Worm (Caenorhabditis elegans) whole organism, midembryonic: ENCODE data around the gene vab-7.

Experiments
- T22C8.4 ChIP-seq: fragments of 200-800 bp; sonication (Bioruptor generic); IDR thresholded peaks from 2 replicates; pipeline ENCODE4 v1.3.6; 2022; ENCODE audit warnings: missing genetic modification characterization, missing compliant biosample characterization
- cog-1 ChIP-seq: sonication (generic microtip); optimal IDR thresholded peaks from 2 replicates; lab custom pipeline; 2016; ENCODE audit warnings: missing genetic modification characterization, missing compliant biosample characterization
- flt-1 ChIP-seq: fragments of 200-800 bp; sonication (Bioruptor generic); IDR thresholded peaks from 2 replicates; pipeline ENCODE4 v1.3.6; 2022; ENCODE audit warnings: missing genetic modification characterization, missing compliant biosample characterization
- klf-2 ChIP-seq: fragments of 200-800 bp; sonication (Bioruptor generic); conservative IDR thresholded peaks from 2 replicates; pipeline ENCODE4 v1.3.6; 2022; ENCODE audit warnings: missing genetic modification reagents, missing genetic modification characterization, missing compliant biosample characterization
- med-1 ChIP-seq: sonication (generic microtip); optimal IDR thresholded peaks from 2 replicates; lab custom pipeline; 2017; ENCODE audit warnings: missing genetic modification characterization, mild to moderate bottlenecking, missing compliant biosample characterization, antibody characterized with exemption, missing genetic modification reagents; ENCODE audit not compliant: insufficient read depth
- ref-1 ChIP-seq: fragments of 200-800 bp; sonication (Bioruptor generic); conservative IDR thresholded peaks from 2 replicates; pipeline ENCODE4 v1.3.6; 2022; ENCODE audit warnings: missing genetic modification reagents, missing genetic modification characterization, missing compliant biosample characterization
- tab-1 ChIP-seq: fragments of 200-800 bp; sonication (Bioruptor generic); IDR thresholded peaks from 2 replicates; pipeline ENCODE4 v1.3.6; 2022; ENCODE audit warnings: missing genetic modification characterization, missing compliant biosample characterization
- ztf-23 ChIP-seq: fragments of 200-800 bp; sonication (Bioruptor generic); IDR thresholded peaks from 2 replicates; pipeline ENCODE4 v1.3.6; 2022; ENCODE audit warnings: missing genetic modification reagents, missing genetic modification characterization, missing compliant biosample characterization
- ztf-29 ChIP-seq: fragments of 200-800 bp; sonication (Bioruptor generic); IDR thresholded peaks from 2 replicates; pipeline ENCODE4 v1.3.6; 2022; ENCODE audit warnings: missing genetic modification reagents, missing genetic modification characterization, missing compliant biosample characterization

Gene vab-7

ce11 chrIII:10951713-10952112 is 31.6 kb downstream of the vab-7 start:
- TF ChIP-seq med-1 (GFP tag; lab: Kevin White, UChicago), result no peak
- no peak for TF ChIP-seq cog-1 (tag; lab: Kevin White, UChicago)
- TF ChIP-seq tab-1, result no peak

DNA sequence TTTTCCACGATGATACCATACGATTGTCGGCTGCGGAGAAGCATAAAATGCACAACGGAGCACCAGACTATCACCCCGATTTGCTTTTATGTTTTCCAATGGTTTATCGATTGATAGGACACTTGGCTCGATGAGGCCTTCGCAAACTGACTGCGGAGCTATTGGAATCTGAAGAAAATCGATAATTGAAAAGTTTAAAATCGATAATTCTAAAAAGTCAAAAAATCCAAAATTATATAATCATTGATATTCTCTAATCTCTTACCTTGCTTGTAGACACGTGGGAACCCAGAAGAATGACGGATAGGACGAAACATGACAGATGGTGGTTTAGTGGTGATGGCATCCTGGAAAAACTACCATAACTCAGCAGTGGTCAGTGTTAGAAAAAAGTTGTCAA is 33.0 kb downstream of the vab-7 start, which contains the start of gene zig-5:
Gene zig-5, minus strand, starts transcription at position 349 of the 400 bp plus-strand sequence.
- TF ChIP-seq med-1 (GFP tag; lab: Kevin White, UChicago) (no peak), cog-1 (tag; lab: Kevin White, UChicago) (no peak), ref-1 (no peak), ztf-29 (GFP tag; lab: Robert Waterston, UW) (no peak), klf-2 (no peak), ztf-23 (no peak), tab-1 (no peak), flt-1 (GFP tag; lab: Robert Waterston, UW) (no peak), T22C8.4 (GFP tag; lab: Robert Waterston, UW) (no peak; the same call in 1 of the 2 replicates)

ce11 chrIII:10957236-10957635 is 37.1 kb downstream of the vab-7 start:
- no peak for TF ChIP-seq ztf-23
- TF ChIP-seq ref-1, result no peak
- TF ChIP-seq klf-2, result no peak
- no peak for TF ChIP-seq tab-1
- no peak for TF ChIP-seq T22C8.4 (GFP tag; lab: Robert Waterston, UW)
- no peak for TF ChIP-seq ztf-29 (GFP tag; lab: Robert Waterston, UW)
- no peak for TF ChIP-seq flt-1 (GFP tag; lab: Robert Waterston, UW)
- TF ChIP-seq med-1 (GFP tag; lab: Kevin White, UChicago), result no peak
- no peak for TF ChIP-seq cog-1 (tag; lab: Kevin White, UChicago)

DNA sequence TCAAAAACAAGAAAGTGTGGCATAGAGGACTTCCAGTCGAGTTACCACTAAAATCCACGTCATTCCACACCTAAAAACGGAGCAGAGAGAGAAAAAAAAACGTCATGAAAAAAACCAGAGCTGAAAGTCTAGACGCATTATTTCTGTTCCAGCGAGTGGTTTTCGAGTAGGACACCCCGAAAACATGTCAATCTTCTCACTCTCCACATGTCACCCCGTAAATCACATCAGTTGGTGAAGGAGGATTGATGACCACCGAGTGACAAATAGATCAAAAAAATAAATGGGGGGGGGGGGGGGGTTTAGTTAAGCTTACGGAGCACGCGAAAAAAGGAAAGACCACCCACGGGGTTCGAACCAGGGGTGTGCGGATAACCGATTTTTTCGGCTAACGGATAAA is 37.6 kb downstream of the vab-7 start:
- TF ChIP-seq ztf-23, result no peak
- TF ChIP-seq ref-1, result no peak
- TF ChIP-seq flt-1 (GFP tag; lab: Robert Waterston, UW), result no peak
- TF ChIP-seq T22C8.4 (GFP tag; lab: Robert Waterston, UW), result no peak
- no peak for TF ChIP-seq cog-1 (tag; lab: Kevin White, UChicago)
- no peak for TF ChIP-seq klf-2
- TF ChIP-seq tab-1, result no peak
- no peak for TF ChIP-seq ztf-29 (GFP tag; lab: Robert Waterston, UW)
- TF ChIP-seq med-1 (GFP tag; lab: Kevin White, UChicago), result no peak

ce11 chrIII:10960387-10960786 is 40.2 kb downstream of the vab-7 start:
- no peak for TF ChIP-seq klf-2
- no peak for TF ChIP-seq ztf-23
- no peak for TF ChIP-seq med-1 (GFP tag; lab: Kevin White, UChicago)
- TF ChIP-seq ref-1, result no peak
- TF ChIP-seq cog-1 (tag; lab: Kevin White, UChicago), result no peak
- TF ChIP-seq flt-1 (GFP tag; lab: Robert Waterston, UW), result no peak
- no peak for TF ChIP-seq T22C8.4 (GFP tag; lab: Robert Waterston, UW)
- TF ChIP-seq tab-1, result no peak
- TF ChIP-seq ztf-29 (GFP tag; lab: Robert Waterston, UW), result no peak

ce11 chrIII:10962910-10963309 is 42.8 kb downstream of the vab-7 start:
- TF ChIP-seq klf-2 (no peak), med-1 (GFP tag; lab: Kevin White, UChicago) (no peak), ref-1 (no peak), cog-1 (tag; lab: Kevin White, UChicago) (no peak), flt-1 (GFP tag; lab: Robert Waterston, UW) (no peak), ztf-23 (no peak), ztf-29 (GFP tag; lab: Robert Waterston, UW) (no peak), T22C8.4 (GFP tag; lab: Robert Waterston, UW) (no peak), tab-1 (no peak)

ce11 chrIII:10967010-10967409 is 46.9 kb downstream of the vab-7 start, which contains the start of gene W05B2.2:
TSS of gene W05B2.2 (minus strand) at chrIII:10967110.
- TF ChIP-seq ztf-23 (no peak), med-1 (GFP tag; lab: Kevin White, UChicago) (no peak), ztf-29 (GFP tag; lab: Robert Waterston, UW) (no peak), cog-1 (tag; lab: Kevin White, UChicago) (no peak), tab-1 (no peak), T22C8.4 (GFP tag; lab: Robert Waterston, UW) (no peak)

- TF ChIP-seq klf-2 (no peak), T22C8.4 (GFP tag; lab: Robert Waterston, UW) (no peak)
Measured at ce11 chrIII:10969644-10970043, 49.5 kb downstream of the vab-7 start, which contains the start of gene dhc-4. TSS of gene dhc-4 (plus strand) at chrIII:10969944.
